Fruit fly (Drosophila melanogaster) S2 (cell line): ENCODE measurements around the gene CG31365.

Experiments used
- CG8478 ChIP-seq: fragments of >200 bp; optimal IDR thresholded peaks from 2 replicates; lab custom pipeline; 2018
- CTCF ChIP-seq, 2 experiments: fragments of >200 bp; optimal IDR thresholded peaks; 2 replicates each; lab custom pipeline; 2018

- TF ChIP-seq CTCF (optimal IDR thresholded peaks at IDR 0.05; lab: Kevin White, UChicago): no peak
- no peak for TF ChIP-seq CG8478
Measured at dm6 chr3R:23175376-23175775, 49.2 kb upstream of the CG31365 start.
